Fruit fly (Drosophila melanogaster) whole organism, embryonic: ENCODE results near the gene CG10348.

ENCODE experiments used
- Abd-B ChIP-seq: fragments of 200-800 bp; sonication (Bioruptor generic); optimal IDR thresholded peaks from 2 replicates; lab custom pipeline; 2018; ENCODE audit warnings: missing biosample characterization, mild to moderate bottlenecking, missing genetic modification characterization, moderate library complexity
- Adf1 ChIP-seq: fragments of 200-800 bp; sonication (Bioruptor generic); IDR thresholded peaks from 2 replicates; pipeline ENCODE4 v1.3.6; 2022; ENCODE audit warnings: missing biosample characterization, missing genetic modification characterization
- Bteb2 ChIP-seq: fragments of 200-800 bp; sonication (Bioruptor generic); optimal IDR thresholded peaks from 2 replicates; lab custom pipeline; 2016; ENCODE audit warnings: missing biosample characterization, missing genetic modification characterization
- CG12071 ChIP-seq: fragments of 200-800 bp; sonication (Bioruptor generic); optimal IDR thresholded peaks from 3 replicates; lab custom pipeline; 2018; ENCODE audit warnings: missing biosample characterization, mild to moderate bottlenecking, missing genetic modification characterization
- CG14050 ChIP-seq: fragments of 200-800 bp; sonication (Bioruptor generic); IDR thresholded peaks from 3 replicates; pipeline ENCODE4 v1.3.6; 2022; ENCODE audit warnings: missing biosample characterization, missing genetic modification characterization
- CG15073 ChIP-seq: fragments of 200-800 bp; sonication (Bioruptor generic); optimal IDR thresholded peaks from 2 replicates; lab custom pipeline; 2016; ENCODE audit warnings: missing biosample characterization, missing genetic modification characterization
- CG15269 ChIP-seq: fragments of 200-800 bp; sonication (Bioruptor generic); optimal IDR thresholded peaks from 2 replicates; lab custom pipeline; 2018; ENCODE audit warnings: missing biosample characterization, mild to moderate bottlenecking, missing genetic modification characterization, moderate library complexity
- CG1529 ChIP-seq: fragments of 200-800 bp; sonication (Bioruptor generic); optimal IDR thresholded peaks from 3 replicates; lab custom pipeline; 2018; ENCODE audit warnings: missing biosample characterization, missing genetic modification characterization
- CG1647 ChIP-seq: fragments of 200-800 bp; sonication (Bioruptor generic); optimal IDR thresholded peaks from 3 replicates; lab custom pipeline; 2016; ENCODE audit warnings: missing biosample characterization, missing genetic modification characterization
- CG17829 ChIP-seq: fragments of 200-800 bp; optimal IDR thresholded peaks from 2 replicates; lab custom pipeline; 2019; ENCODE audit warnings: missing biosample characterization, mild to moderate bottlenecking, missing genetic modification characterization, moderate library complexity
- CG18619 ChIP-seq: fragments of 200-800 bp; sonication (Bioruptor generic); optimal IDR thresholded peaks from 3 replicates; lab custom pipeline; 2017; ENCODE audit warnings: missing biosample characterization, mild to moderate bottlenecking, missing genetic modification characterization
- CG34224 ChIP-seq: fragments of 200-800 bp; sonication (Bioruptor generic); IDR thresholded peaks from 3 replicates; pipeline ENCODE4 v1.3.6; 2022; ENCODE audit warnings: missing biosample characterization, missing genetic modification characterization; ENCODE audit not compliant: partially characterized antibody
- CG4282 ChIP-seq: fragments of 200-800 bp; sonication (Bioruptor generic); optimal IDR thresholded peaks from 2 replicates; lab custom pipeline; 2016; ENCODE audit warnings: missing biosample characterization, missing genetic modification characterization
- CG4617 ChIP-seq: fragments of 200-800 bp; sonication (Bioruptor generic); optimal IDR thresholded peaks from 3 replicates; lab custom pipeline; 2016; ENCODE audit warnings: missing biosample characterization, missing genetic modification characterization, borderline replicate concordance
- CG5180 ChIP-seq: fragments of 200-800 bp; sonication (Bioruptor generic); optimal IDR thresholded peaks from 3 replicates; lab custom pipeline; 2017; ENCODE audit warnings: missing biosample characterization, missing genetic modification characterization, mild to moderate bottlenecking, moderate library complexity, missing genetic modification reagents
- CG7556 ChIP-seq: fragments of 200-800 bp; sonication (Bioruptor generic); optimal IDR thresholded peaks from 2 replicates; lab custom pipeline; 2017; ENCODE audit warnings: missing biosample characterization, mild to moderate bottlenecking, missing genetic modification characterization
- CG8359 ChIP-seq: fragments of 200-800 bp; sonication (Bioruptor generic); optimal IDR thresholded peaks from 2 replicates; lab custom pipeline; 2017; ENCODE audit warnings: missing biosample characterization, mild to moderate bottlenecking, missing genetic modification characterization, borderline replicate concordance
- CG9437 ChIP-seq: fragments of 200-800 bp; sonication (Bioruptor generic); optimal IDR thresholded peaks from 2 replicates; lab custom pipeline; 2018; ENCODE audit warnings: missing biosample characterization, mild to moderate bottlenecking, missing genetic modification characterization
- CG9727 ChIP-seq: fragments of 200-800 bp; sonication (Bioruptor generic); optimal IDR thresholded peaks from 3 replicates; lab custom pipeline; 2017; ENCODE audit warnings: missing biosample characterization, mild to moderate bottlenecking, missing genetic modification characterization
- CkIIα-i1 ChIP-seq: fragments of 200-800 bp; sonication (Bioruptor generic); IDR thresholded peaks from 2 replicates; pipeline ENCODE4 v1.3.6; 2022; ENCODE audit warnings: missing biosample characterization, missing genetic modification characterization
- CrebB ChIP-seq: fragments of 200-800 bp; sonication (Bioruptor generic); optimal IDR thresholded peaks from 3 replicates; lab custom pipeline; 2018; ENCODE audit warnings: missing biosample characterization, mild to moderate bottlenecking, missing genetic modification characterization
- D ChIP-seq, 2 experiments: fragments of 200-800 bp in 1 of 2; fragments of >200 bp in 1 of 2; sonication (Bioruptor generic) in 1 of 2; optimal IDR thresholded peaks; 2 replicates in 1 of 2; 3 replicates in 1 of 2; lab custom pipeline; 2017; ENCODE audit warnings: mild to moderate bottlenecking in 1 of 2, missing biosample characterization in 1 of 2, missing genetic modification characterization in 1 of 2, missing genetic modification reagents in 1 of 2
- Dp ChIP-seq: fragments of 200-800 bp; sonication (Bioruptor generic); optimal IDR thresholded peaks from 2 replicates; lab custom pipeline; 2018; ENCODE audit warnings: missing biosample characterization, mild to moderate bottlenecking, missing genetic modification characterization, moderate library complexity
- Dref ChIP-seq: fragments of 200-800 bp; sonication (Bioruptor generic); IDR thresholded peaks from 2 replicates; pipeline ENCODE4 v1.3.6; 2022; ENCODE audit warnings: missing biosample characterization, missing genetic modification characterization
- Gug ChIP-seq: fragments of 200-800 bp; sonication (Bioruptor generic); IDR thresholded peaks from 4 replicates; pipeline ENCODE4 v1.3.6; 2022; ENCODE audit warnings: missing biosample characterization, missing genetic modification characterization
- Hey ChIP-seq: fragments of 200-800 bp; sonication (Bioruptor generic); optimal IDR thresholded peaks from 3 replicates; lab custom pipeline; 2018; ENCODE audit warnings: missing biosample characterization, mild to moderate bottlenecking, missing genetic modification characterization
- Hmx ChIP-seq: fragments of 200-800 bp; sonication (Bioruptor generic); optimal IDR thresholded peaks from 2 replicates; lab custom pipeline; 2016; ENCODE audit warnings: missing biosample characterization, missing genetic modification characterization
- NK7.1 ChIP-seq: fragments of 200-800 bp; sonication (Bioruptor generic); optimal IDR thresholded peaks from 3 replicates; lab custom pipeline; 2016; ENCODE audit warnings: missing biosample characterization, missing genetic modification characterization
- Sry-δ ChIP-seq: fragments of 200-800 bp; sonication (Bioruptor generic); optimal IDR thresholded peaks from 2 replicates; lab custom pipeline; 2016; ENCODE audit warnings: missing biosample characterization, missing genetic modification characterization
- bab2 ChIP-seq: fragments of 200-800 bp; sonication (Bioruptor generic); optimal IDR thresholded peaks from 2 replicates; lab custom pipeline; 2016; ENCODE audit warnings: missing biosample characterization, missing genetic modification characterization
- cg ChIP-seq: fragments of 200-800 bp; sonication (Bioruptor generic); optimal IDR thresholded peaks from 3 replicates; lab custom pipeline; 2019; ENCODE audit warnings: missing biosample characterization, mild to moderate bottlenecking, missing genetic modification characterization, moderate library complexity
- chinmo ChIP-seq: fragments of 200-800 bp; sonication (Bioruptor generic); IDR thresholded peaks from 4 replicates; pipeline ENCODE4 v1.3.6; 2022; ENCODE audit warnings: missing biosample characterization, missing genetic modification characterization; ENCODE audit not compliant: partially characterized antibody
- disco-r ChIP-seq: fragments of 200-800 bp; sonication (Bioruptor generic); optimal IDR thresholded peaks from 2 replicates; lab custom pipeline; 2016; ENCODE audit warnings: missing biosample characterization, missing genetic modification characterization
- fd3F ChIP-seq: fragments of 200-800 bp; sonication (Bioruptor generic); optimal IDR thresholded peaks from 2 replicates; lab custom pipeline; 2018; ENCODE audit warnings: missing biosample characterization, mild to moderate bottlenecking, missing genetic modification characterization, moderate library complexity
- hb ChIP-seq: fragments of 200-800 bp; sonication (Bioruptor generic); IDR thresholded peaks from 3 replicates; pipeline ENCODE4 v1.3.6; 2022; ENCODE audit warnings: missing biosample characterization, missing genetic modification characterization; ENCODE audit not compliant: partially characterized antibody
- klu ChIP-seq: fragments of 200-800 bp; sonication (Bioruptor generic); IDR thresholded peaks from 2 replicates; pipeline ENCODE4 v1.3.6; 2022; ENCODE audit warnings: missing biosample characterization, missing genetic modification characterization
- nerfin-2 ChIP-seq: fragments of 200-800 bp; sonication (Bioruptor generic); IDR thresholded peaks from 2 replicates; pipeline ENCODE4 v1.3.6; 2022; ENCODE audit warnings: missing biosample characterization, missing genetic modification characterization; ENCODE audit not compliant: partially characterized antibody
- pb ChIP-seq: fragments of 200-800 bp; sonication (Bioruptor generic); optimal IDR thresholded peaks from 3 replicates; lab custom pipeline; 2016; ENCODE audit warnings: missing biosample characterization, missing genetic modification characterization
- prd ChIP-seq, 3 experiments: fragments of >200 bp in 2 of 3; fragments of 200-800 bp in 1 of 3; sonication (Bioruptor generic) in 1 of 3; optimal IDR thresholded peaks in 2 of 3; IDR thresholded peaks in 1 of 3; 2 replicates in 2 of 3; 3 replicates in 1 of 3; pipeline versions ENCODE4 v1.3.6 to Lab custom; 2017 to 2022; ENCODE audit warnings: missing biosample characterization in 1 of 3, missing genetic modification characterization in 1 of 3
- schlank ChIP-seq: fragments of 200-800 bp; sonication (Bioruptor generic); optimal IDR thresholded peaks from 2 replicates; lab custom pipeline; 2018; ENCODE audit warnings: missing biosample characterization, mild to moderate bottlenecking, missing genetic modification characterization
- shn ChIP-seq: fragments of 200-800 bp; sonication (Bioruptor generic); optimal IDR thresholded peaks from 3 replicates; lab custom pipeline; 2016; ENCODE audit warnings: missing biosample characterization, missing genetic modification characterization
- sr ChIP-seq: fragments of 200-800 bp; sonication (Bioruptor generic); IDR thresholded peaks from 3 replicates; pipeline ENCODE4 v1.3.6; 2022; ENCODE audit warnings: missing biosample characterization, missing genetic modification characterization
- stc ChIP-seq: fragments of 200-800 bp; sonication (Bioruptor generic); IDR thresholded peaks from 2 replicates; pipeline ENCODE4 v1.3.6; 2022; ENCODE audit warnings: missing biosample characterization, missing genetic modification characterization
- tgo ChIP-seq: fragments of 200-800 bp; sonication (Bioruptor generic); IDR thresholded peaks from 3 replicates; pipeline ENCODE4 v1.3.6; 2022; ENCODE audit warnings: missing biosample characterization, missing genetic modification characterization
- tll ChIP-seq, 2 experiments: fragments of 200-800 bp in 1 of 2; fragments of >200 bp in 1 of 2; sonication (Bioruptor generic) in 1 of 2; optimal IDR thresholded peaks; 2 replicates each; lab custom pipeline; 2017 to 2019; ENCODE audit warnings: missing biosample characterization in 2 of 2, missing genetic modification characterization in 2 of 2, mild to moderate bottlenecking in 1 of 2, moderate library complexity in 1 of 2
- tup ChIP-seq: fragments of 200-800 bp; sonication (Bioruptor generic); optimal IDR thresholded peaks from 2 replicates; lab custom pipeline; 2016; ENCODE audit warnings: missing biosample characterization, mild to moderate bottlenecking, missing genetic modification characterization, moderate library complexity
- unc-4 ChIP-seq: fragments of 200-800 bp; sonication (Bioruptor generic); IDR thresholded peaks from 2 replicates; pipeline ENCODE4 v1.3.6; 2022; ENCODE audit warnings: missing biosample characterization, missing genetic modification characterization; ENCODE audit not compliant: partially characterized antibody
- wek ChIP-seq: fragments of 200-800 bp; sonication (Bioruptor generic); optimal IDR thresholded peaks from 3 replicates; lab custom pipeline; 2018; ENCODE audit warnings: missing biosample characterization, mild to moderate bottlenecking, missing genetic modification characterization, moderate library complexity

The CG10348 gene

dm6 chr2L:18665952-18666606 lies 66.2 kb downstream of the CG10348 start (continued):
- TF ChIP-seq prd (optimal IDR thresholded peaks at IDR 0.05; lab: Kevin White, UChicago) (no peak), prd (GFP tag; IDR thresholded peaks at IDR 0.05; lab: Robert Waterston, UW) (peak; percentile 47; the same call in 2 of the 3 replicates), CG14050 (GFP tag; lab: Robert Waterston, UW) (peak; percentile 33; the same call in 1 of the 3 replicates), pb (GFP tag; lab: Kevin White, UChicago) (peak; percentile 33), Dp (GFP tag; lab: Kevin White, UChicago) (peak; percentile 24), CG8359 (GFP tag; lab: Kevin White, UChicago) (no peak), Gug (GFP tag; lab: Robert Waterston, UW) (peak; percentile 25; the same call in 1 of the 4 replicates), Hey (no peak), Dref (no peak), chinmo (GFP tag; lab: Robert Waterston, UW) (0 out of 4 replicates have a peak, but pooled peaks have one; percentile 48), bab2 (peak; percentile 43), CG4617 (GFP tag; lab: Kevin White, UChicago) (peak; percentile 9), CG7556 (GFP tag; lab: Kevin White, UChicago) (no peak), CG17829 (tag; lab: Kevin White, UChicago) (peak; percentile 63), disco-r (peak; percentile 29), tll (GFP tag; optimal IDR thresholded peaks at IDR 0.05; lab: Kevin White, UChicago) (no peak), CG9727 (GFP tag; lab: Kevin White, UChicago) (no peak), wek (GFP tag; lab: Kevin White, UChicago) (peak; percentile 10), CG12071 (GFP tag; lab: Kevin White, UChicago) (no peak), CG4282 (GFP tag; lab: Kevin White, UChicago) (no peak), CG18619 (peak; percentile 19), CG15073 (no peak), CkIIα-i1 (GFP tag; lab: Robert Waterston, UW) (no peak), stc (GFP tag; lab: Robert Waterston, UW) (no peak), cg (GFP tag; lab: Kevin White, UChicago) (no peak), shn (GFP tag; lab: Kevin White, UChicago) (peak; percentile 38), Abd-B (GFP tag; lab: Kevin White, UChicago) (peak; percentile 19), hb (GFP tag; lab: Robert Waterston, UW) (no peak), schlank (no peak), fd3F (no peak), CG9437 (GFP tag; lab: Kevin White, UChicago) (no peak), CG34224 (GFP tag; lab: Robert Waterston, UW) (no peak), Hmx (GFP tag; lab: Kevin White, UChicago) (no peak), CG5180 (GFP tag; lab: Kevin White, UChicago) (no peak), CG1647 (no peak), klu (GFP tag; lab: Robert Waterston, UW) (no peak), nerfin-2 (no peak), Sry-δ (GFP tag; lab: Kevin White, UChicago) (peak; percentile 44), tgo (peak; percentile 50), Adf1 (GFP tag; lab: Robert Waterston, UW) (0 out of 2 replicates have a peak, but pooled peaks have one; percentile 7), CG1529 (GFP tag; lab: Kevin White, UChicago) (no peak), Bteb2 (GFP tag; lab: Kevin White, UChicago) (no peak), NK7.1 (GFP tag; lab: Kevin White, UChicago) (no peak), tup (no peak), sr (GFP tag; lab: Robert Waterston, UW) (no peak), unc-4 (no peak), CrebB (tag; lab: Kevin White, UChicago) (no peak), D (optimal IDR thresholded peaks at IDR 0.05; lab: Kevin White, UChicago) (no peak), D (GFP tag; optimal IDR thresholded peaks at IDR 0.05; lab: Kevin White, UChicago) (no peak), CG15269 (tag; lab: Kevin White, UChicago) (no peak)
